Worm (Caenorhabditis elegans) whole organism, young adult: ENCODE measurements around the gene D1014.5.

Experiments
- B0261.1 ChIP-seq: sonication (generic microtip); optimal IDR thresholded peaks from 2 replicates; lab custom pipeline; 2016; ENCODE audit warnings: mild to moderate bottlenecking, missing genetic modification characterization, moderate library complexity, missing compliant biosample characterization
- C17E4.6 ChIP-seq: fragments of 200-800 bp; sonication (Bioruptor generic); IDR thresholded peaks from 2 replicates; pipeline ENCODE4 v1.3.6; 2022; ENCODE audit warnings: missing genetic modification reagents, missing genetic modification characterization, missing compliant biosample characterization
- F49E8.2 ChIP-seq: sonication (generic microtip); optimal IDR thresholded peaks from 3 replicates; lab custom pipeline; 2017; ENCODE audit warnings: missing genetic modification characterization, mild to moderate bottlenecking, missing compliant biosample characterization, antibody characterized with exemption, moderate library complexity; ENCODE audit not compliant: insufficient read depth
- F55B11.4 ChIP-seq: sonication (generic microtip); optimal IDR thresholded peaks from 2 replicates; lab custom pipeline; 2016; ENCODE audit warnings: missing compliant biosample characterization, missing genetic modification characterization, borderline replicate concordance; ENCODE audit not compliant: insufficient read depth
- K12H6.12 ChIP-seq: fragments of 200-800 bp; sonication (Bioruptor generic); optimal IDR thresholded peaks from 2 replicates; lab custom pipeline; 2018; ENCODE audit warnings: mild to moderate bottlenecking, missing genetic modification characterization, missing compliant biosample characterization
- aptf-2 ChIP-seq: fragments of 200-800 bp; sonication (Bioruptor generic); conservative IDR thresholded peaks from 2 replicates; pipeline ENCODE4 v1.3.6; 2022; ENCODE audit warnings: missing genetic modification reagents, missing genetic modification characterization, missing compliant biosample characterization
- athp-1 ChIP-seq: sonication (generic microtip); optimal IDR thresholded peaks from 2 replicates; lab custom pipeline; 2017; ENCODE audit warnings: mild to moderate bottlenecking, missing genetic modification characterization, missing compliant biosample characterization
- attf-5 ChIP-seq: fragments of 200-800 bp; sonication (Bioruptor generic); optimal IDR thresholded peaks from 2 replicates; lab custom pipeline; 2018; ENCODE audit warnings: mild to moderate bottlenecking, missing genetic modification characterization, missing compliant biosample characterization
- ccch-3 ChIP-seq: fragments of 200-800 bp; sonication (Bioruptor generic); optimal IDR thresholded peaks from 2 replicates; lab custom pipeline; 2018; ENCODE audit warnings: mild to moderate bottlenecking, missing genetic modification characterization, missing compliant biosample characterization
- cebp-2 ChIP-seq: fragments of 200-800 bp; sonication (Bioruptor generic); IDR thresholded peaks from 2 replicates; pipeline ENCODE4 v1.3.6; 2022; ENCODE audit warnings: missing genetic modification characterization, missing compliant biosample characterization
- ceh-91 ChIP-seq: fragments of 200-800 bp; sonication (Bioruptor generic); IDR thresholded peaks from 2 replicates; pipeline ENCODE4 v1.3.6; 2022; ENCODE audit warnings: missing genetic modification reagents, missing genetic modification characterization, missing compliant biosample characterization
- dpl-1 ChIP-seq: fragments of 150-350 bp; optimal IDR thresholded peaks from 2 replicates; lab custom pipeline; 2014; ENCODE audit warnings: missing biosample characterization, missing genetic modification reagents, missing genetic modification characterization
- egl-44 ChIP-seq: fragments of 200-800 bp; sonication (Bioruptor generic); IDR thresholded peaks from 2 replicates; pipeline ENCODE4 v1.3.6; 2022; ENCODE audit warnings: missing genetic modification reagents, missing genetic modification characterization, missing compliant biosample characterization
- egrh-3 ChIP-seq: fragments of 200-800 bp; sonication (Bioruptor generic); IDR thresholded peaks from 2 replicates; pipeline ENCODE4 v1.3.6; 2022; ENCODE audit warnings: missing genetic modification reagents, missing genetic modification characterization, missing compliant biosample characterization
- hlh-12 ChIP-seq: sonication (generic microtip); optimal IDR thresholded peaks from 2 replicates; lab custom pipeline; 2016; ENCODE audit warnings: missing genetic modification characterization, missing compliant biosample characterization
- hlh-26 ChIP-seq: fragments of 200-800 bp; sonication (Bioruptor generic); conservative IDR thresholded peaks from 2 replicates; pipeline ENCODE4 v1.3.6; 2022; ENCODE audit warnings: missing genetic modification reagents, missing genetic modification characterization, missing compliant biosample characterization
- hmg-1.2 ChIP-seq: fragments of 200-800 bp; sonication (Bioruptor generic); IDR thresholded peaks from 2 replicates; pipeline ENCODE4 v1.3.6; 2022; ENCODE audit warnings: missing genetic modification reagents, missing genetic modification characterization, missing compliant biosample characterization
- hmg-20 ChIP-seq: fragments of 200-800 bp; sonication (Bioruptor generic); IDR thresholded peaks from 2 replicates; pipeline ENCODE4 v1.3.6; 2022; ENCODE audit warnings: missing genetic modification reagents, missing genetic modification characterization, missing compliant biosample characterization
- lir-1 ChIP-seq: fragments of 200-800 bp; sonication (Bioruptor generic); conservative IDR thresholded peaks from 2 replicates; pipeline ENCODE4 v1.3.6; 2022; ENCODE audit warnings: missing genetic modification reagents, missing genetic modification characterization, missing compliant biosample characterization
- lsl-1 ChIP-seq: fragments of 200-800 bp; sonication (Bioruptor generic); optimal IDR thresholded peaks from 2 replicates; lab custom pipeline; 2018; ENCODE audit warnings: mild to moderate bottlenecking, missing genetic modification characterization, moderate library complexity, missing compliant biosample characterization
- madf-6 ChIP-seq: fragments of 200-800 bp; sonication (Bioruptor generic); IDR thresholded peaks from 2 replicates; pipeline ENCODE4 v1.3.6; 2022; ENCODE audit warnings: missing genetic modification reagents, missing genetic modification characterization, missing compliant biosample characterization
- mcd-1 ChIP-seq: fragments of 200-800 bp; sonication (Bioruptor generic); IDR thresholded peaks from 2 replicates; pipeline ENCODE4 v1.3.6; 2022; ENCODE audit warnings: missing genetic modification reagents, missing genetic modification characterization, missing compliant biosample characterization
- mxl-1 ChIP-seq: sonication (generic microtip); optimal IDR thresholded peaks from 2 replicates; lab custom pipeline; 2016; ENCODE audit warnings: missing genetic modification characterization, missing compliant biosample characterization
- nfya-1 ChIP-seq: sonication (generic microtip); optimal IDR thresholded peaks from 2 replicates; lab custom pipeline; 2017; ENCODE audit warnings: antibody characterized with exemption, missing compliant biosample characterization, missing genetic modification characterization, borderline replicate concordance; ENCODE audit not compliant: insufficient read depth
- nfya-2 ChIP-seq: fragments of 200-800 bp; sonication (Bioruptor generic); IDR thresholded peaks from 2 replicates; pipeline ENCODE4 v1.3.6; 2022; ENCODE audit warnings: missing genetic modification reagents, missing genetic modification characterization, missing compliant biosample characterization
- nhr-90 ChIP-seq: sonication (generic microtip); optimal IDR thresholded peaks from 2 replicates; lab custom pipeline; 2016; ENCODE audit warnings: missing genotype, mild to moderate bottlenecking, missing genetic modification characterization, missing compliant biosample characterization
- repo-1 ChIP-seq: sonication (generic microtip); optimal IDR thresholded peaks from 2 replicates; lab custom pipeline; 2017; ENCODE audit warnings: mild to moderate bottlenecking, missing genetic modification characterization, missing compliant biosample characterization
- sdz-38 ChIP-seq: sonication (generic microtip); optimal IDR thresholded peaks from 2 replicates; lab custom pipeline; 2016; ENCODE audit warnings: missing genotype, missing genetic modification characterization, missing compliant biosample characterization
- snpc-1.3 ChIP-seq: sonication (generic microtip); optimal IDR thresholded peaks from 2 replicates; lab custom pipeline; 2017; ENCODE audit warnings: missing genetic modification characterization, mild to moderate bottlenecking, missing compliant biosample characterization, antibody characterized with exemption, moderate library complexity, missing genotype, missing genetic modification reagents; ENCODE audit not compliant: insufficient read depth
- somi-1 ChIP-seq: fragments of 200-800 bp; sonication (Bioruptor generic); optimal IDR thresholded peaks from 2 replicates; lab custom pipeline; 2018; ENCODE audit warnings: mild to moderate bottlenecking, missing genetic modification characterization, missing compliant biosample characterization
- tbx-9 ChIP-seq: sonication (generic microtip); optimal IDR thresholded peaks from 2 replicates; lab custom pipeline; 2016; ENCODE audit warnings: borderline replicate concordance, missing genetic modification characterization, inconsistent platforms, missing compliant biosample characterization
- xnd-1 ChIP-seq: sonication (generic microtip); optimal IDR thresholded peaks from 2 replicates; lab custom pipeline; 2016; ENCODE audit warnings: missing genotype, missing genetic modification reagents, missing genetic modification characterization, missing compliant biosample characterization
- zim-3 ChIP-seq: sonication (generic microtip); optimal IDR thresholded peaks from 2 replicates; lab custom pipeline; 2017; ENCODE audit warnings: mild to moderate bottlenecking, missing genetic modification characterization, moderate library complexity, missing compliant biosample characterization
- ztf-18 ChIP-seq: sonication (generic microtip); optimal IDR thresholded peaks from 2 replicates; lab custom pipeline; 2016; ENCODE audit warnings: missing genotype, mild to moderate bottlenecking, missing genetic modification characterization, missing compliant biosample characterization
- ztf-6 ChIP-seq: fragments of 200-800 bp; sonication (Bioruptor generic); IDR thresholded peaks from 2 replicates; pipeline ENCODE4 v1.3.6; 2022; ENCODE audit warnings: missing genetic modification reagents, missing genetic modification characterization, missing compliant biosample characterization

The D1014.5 gene

DNA sequence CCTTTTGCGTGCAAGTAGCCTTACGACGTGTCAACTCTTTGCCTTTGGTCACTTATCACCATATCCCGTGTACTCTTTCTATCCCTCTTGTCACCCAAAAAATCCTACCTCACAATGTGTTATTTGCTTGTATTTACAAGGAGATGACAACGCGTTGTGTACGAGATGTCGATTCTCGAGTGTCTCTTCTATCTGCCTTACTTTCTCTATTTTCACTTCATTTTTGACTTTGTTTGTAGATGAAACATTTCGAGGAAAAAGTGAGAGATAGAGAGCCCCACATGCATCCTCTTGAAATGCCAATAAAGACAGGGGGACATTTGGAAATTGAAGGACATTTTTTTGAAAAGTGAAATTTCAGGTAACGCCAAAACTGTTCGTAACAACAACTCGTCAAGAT lies 12.7 kb upstream of the D1014.5 start:
- TF ChIP-seq hlh-12 (no peak), ztf-18 (tag; lab: Kevin White, UChicago) (no peak), zim-3 (tag; lab: Kevin White, UChicago) (no peak), somi-1 (GFP tag; lab: Kevin White, UChicago) (no peak), mcd-1 (GFP tag; lab: Robert Waterston, UW) (no peak), repo-1 (tag; lab: Kevin White, UChicago) (no peak)

DNA sequence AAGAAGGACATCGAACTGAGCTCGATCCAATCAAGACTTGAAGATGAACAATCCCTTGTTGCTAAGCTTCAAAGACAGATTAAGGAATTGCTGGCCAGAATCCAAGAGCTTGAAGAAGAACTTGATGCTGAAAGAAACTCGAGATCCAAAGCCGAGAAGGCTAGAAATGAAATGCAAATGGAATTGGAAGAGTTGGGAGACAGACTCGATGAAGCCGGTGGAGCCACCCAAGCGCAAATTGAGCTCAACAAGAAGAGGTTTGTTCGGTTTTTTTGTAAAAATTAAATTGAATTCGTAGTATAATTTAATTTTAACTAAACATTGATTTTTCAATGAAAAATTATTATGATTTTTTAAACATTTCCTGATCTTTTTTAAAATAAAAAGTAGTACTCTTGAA lies 8.9 kb upstream of the D1014.5 start:
- TF ChIP-seq egl-44 (GFP tag; lab: Robert Waterston, UW) (no peak), ztf-6 (GFP tag; lab: Robert Waterston, UW) (no peak), hmg-20 (GFP tag; lab: Robert Waterston, UW) (no peak), tbx-9 (tag; lab: Kevin White, UChicago) (no peak), B0261.1 (tag; lab: Kevin White, UChicago) (no peak), nhr-90 (tag; lab: Kevin White, UChicago) (no peak), snpc-1.3 (tag; lab: Kevin White, UChicago) (no peak), lsl-1 (GFP tag; lab: Kevin White, UChicago) (no peak), xnd-1 (no peak), cebp-2 (GFP tag; lab: Robert Waterston, UW) (no peak), zim-3 (tag; lab: Kevin White, UChicago) (no peak), attf-5 (GFP tag; lab: Kevin White, UChicago) (no peak), repo-1 (tag; lab: Kevin White, UChicago) (no peak), ceh-91 (no peak), F49E8.2 (tag; lab: Kevin White, UChicago) (no peak), ztf-18 (tag; lab: Kevin White, UChicago) (no peak)
- TF ChIP-seq, all 124 proteins: peak for 0

DNA sequence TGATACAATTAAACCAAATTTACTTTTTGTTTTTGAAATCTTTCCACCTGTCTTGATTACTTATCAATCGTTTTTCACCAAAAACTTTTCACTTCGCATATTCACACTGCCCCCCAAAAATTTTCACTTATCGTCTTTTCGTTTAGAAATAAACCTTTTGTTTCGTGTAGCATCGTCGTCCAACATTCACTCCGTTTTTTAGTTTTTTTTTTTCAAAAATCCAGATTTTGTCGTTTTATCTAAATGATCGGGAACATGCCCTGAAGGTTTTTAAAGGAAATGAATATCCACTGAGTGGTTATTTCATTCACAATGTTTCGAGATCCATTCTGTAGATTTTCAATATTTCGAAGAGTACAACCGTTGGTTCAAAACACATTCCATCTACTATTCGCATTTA lies 5.5 kb upstream of the D1014.5 start, which contains the start of gene D1014.7:
Gene D1014.7, plus strand, starts transcription at position 301 of the 400 bp plus-strand sequence.
- no peak for TF ChIP-seq hmg-1.2 (GFP tag; lab: Robert Waterston, UW)

DNA sequence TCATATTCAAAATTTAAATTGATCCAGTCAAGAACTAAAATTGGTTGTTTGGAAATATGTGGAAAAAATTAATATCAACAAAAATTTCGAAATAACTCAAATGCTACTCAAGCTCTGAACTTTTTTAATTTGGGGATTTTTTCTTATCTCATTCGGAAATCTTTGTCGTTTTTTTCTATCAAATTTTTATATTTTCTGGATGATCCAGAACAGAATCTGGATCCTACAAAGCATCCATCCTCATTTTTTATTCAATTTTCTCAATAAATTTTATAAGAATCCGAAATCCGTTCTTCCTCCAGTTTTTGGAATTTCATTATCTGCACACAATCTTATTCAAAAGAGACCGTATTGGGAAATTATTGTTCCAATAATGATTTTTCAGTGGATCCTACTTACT lies 2.6 kb upstream of the D1014.5 start, which contains the start of gene D1014.6:
Gene D1014.6, plus strand, starts transcription at position 301 of the 400 bp plus-strand sequence.
- TF ChIP-seq mxl-1 (tag; lab: Kevin White, UChicago): no peak
- no peak for TF ChIP-seq nfya-2 (GFP tag; lab: Robert Waterston, UW)
- no peak for TF ChIP-seq hlh-26 (GFP tag; lab: Robert Waterston, UW)
- no peak for TF ChIP-seq K12H6.12 (tag; lab: Kevin White, UChicago)
- no peak for TF ChIP-seq ccch-3 (GFP tag; lab: Kevin White, UChicago)
- no peak for TF ChIP-seq egrh-3
- no peak for TF ChIP-seq ceh-91
- no peak for TF ChIP-seq lir-1 (GFP tag; lab: Robert Waterston, UW)
- TF ChIP-seq athp-1 (tag; lab: Kevin White, UChicago): no peak
- no peak for TF ChIP-seq hmg-1.2 (GFP tag; lab: Robert Waterston, UW)
- TF ChIP-seq dpl-1 (GFP tag; lab: Kevin White, UChicago): no peak

DNA sequence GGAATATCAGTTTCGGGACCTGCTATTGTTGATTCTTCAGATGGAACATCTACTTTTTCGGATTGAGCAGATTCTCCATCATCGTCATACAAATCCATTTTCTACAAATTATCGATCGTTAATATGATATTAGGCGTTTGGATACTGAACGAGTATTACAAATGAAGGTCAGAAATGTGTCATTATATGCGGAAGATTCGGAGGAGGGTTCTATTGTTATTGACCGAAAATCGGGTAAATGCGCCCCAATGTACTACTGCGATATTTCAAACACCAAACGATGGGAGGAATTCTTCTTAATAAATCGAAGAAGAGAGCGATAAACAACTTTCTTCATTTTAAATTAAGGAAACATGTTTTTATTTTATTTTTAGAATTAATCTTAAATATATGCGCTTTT lies 5.8 kb downstream of the D1014.5 start, which contains the start of gene spr-1:
Gene spr-1, minus strand, starts transcription at position 101 of the 400 bp plus-strand sequence.
- TF ChIP-seq nfya-1 (tag; lab: Kevin White, UChicago) (no peak), C17E4.6 (no peak), madf-6 (GFP tag; lab: Robert Waterston, UW) (no peak), F55B11.4 (tag; lab: Kevin White, UChicago) (no peak), aptf-2 (GFP tag; lab: Robert Waterston, UW) (no peak), B0261.1 (tag; lab: Kevin White, UChicago) (no peak), sdz-38 (tag; lab: Kevin White, UChicago) (no peak)
